Worm (Caenorhabditis elegans) whole organism, L2 larva: ENCODE results near the gene F59A1.13.
A peak's percentile ranks its signal among the peaks of the same experiment; 100 is the strongest.

ENCODE experiments used
- C34F6.9 ChIP-seq: fragments of 150-350 bp; optimal IDR thresholded peaks from 2 replicates; lab custom pipeline; 2014; ENCODE audit warnings: missing biosample characterization, missing genetic modification characterization
- F13H6.1 ChIP-seq: sonication (generic microtip); optimal IDR thresholded peaks from 2 replicates; lab custom pipeline; 2016; ENCODE audit warnings: missing genetic modification characterization, missing compliant biosample characterization
- R02D3.7 ChIP-seq: fragments of 150-350 bp; optimal IDR thresholded peaks from 2 replicates; lab custom pipeline; 2014; ENCODE audit warnings: missing biosample characterization, missing genetic modification characterization
- aly-2 ChIP-seq: fragments of 150-350 bp; optimal IDR thresholded peaks from 2 replicates; lab custom pipeline; 2014; ENCODE audit warnings: missing biosample characterization, missing genetic modification characterization
- ama-1 ChIP-seq: fragments of 150-350 bp; optimal IDR thresholded peaks from 2 replicates; lab custom pipeline; 2018; ENCODE audit warnings: inconsistent platforms
- blmp-1 ChIP-seq: sonication (generic microtip); optimal IDR thresholded peaks from 2 replicates; lab custom pipeline; 2017; ENCODE audit warnings: missing genetic modification characterization, mild to moderate bottlenecking, missing compliant biosample characterization, antibody characterized with exemption, moderate library complexity; ENCODE audit not compliant: insufficient read depth
- ceh-82 ChIP-seq: fragments of 150-350 bp; optimal IDR thresholded peaks from 2 replicates; lab custom pipeline; 2014; ENCODE audit warnings: missing biosample characterization, missing genetic modification characterization
- crh-2 ChIP-seq: sonication (generic microtip); optimal IDR thresholded peaks from 2 replicates; lab custom pipeline; 2017; ENCODE audit warnings: missing biosample characterization, missing genetic modification characterization
- dmd-4 ChIP-seq: sonication (generic microtip); optimal IDR thresholded peaks from 2 replicates; lab custom pipeline; 2017; ENCODE audit warnings: missing biosample characterization, missing genetic modification characterization
- elt-1 ChIP-seq: fragments of 150-350 bp; optimal IDR thresholded peaks from 2 replicates; lab custom pipeline; 2014; ENCODE audit warnings: missing biosample characterization, missing genetic modification characterization
- elt-3 ChIP-seq: sonication (generic microtip); optimal IDR thresholded peaks from 2 replicates; lab custom pipeline; 2017; ENCODE audit warnings: missing biosample characterization, missing genetic modification characterization
- fos-1 ChIP-seq: fragments of 150-350 bp; optimal IDR thresholded peaks from 2 replicates; lab custom pipeline; 2014; ENCODE audit warnings: missing biosample characterization, missing genetic modification characterization
- gmeb-1 ChIP-seq: fragments of 150-350 bp; optimal IDR thresholded peaks from 2 replicates; lab custom pipeline; 2014; ENCODE audit warnings: missing biosample characterization, missing genetic modification characterization
- lin-11 ChIP-seq: fragments of 150-350 bp; sonication (generic microtip); optimal IDR thresholded peaks from 2 replicates; lab custom pipeline; 2014; ENCODE audit warnings: missing biosample characterization, missing genetic modification characterization, inconsistent platforms, mixed read lengths
- lin-39 ChIP-seq: fragments of 150-350 bp; optimal IDR thresholded peaks from 2 replicates; lab custom pipeline; 2014; ENCODE audit warnings: missing biosample characterization, missing genetic modification reagents, missing genetic modification characterization
- mab-5 ChIP-seq: fragments of 150-350 bp; optimal IDR thresholded peaks from 2 replicates; lab custom pipeline; 2014; ENCODE audit warnings: missing biosample characterization, missing genetic modification characterization
- mbf-1 ChIP-seq: sonication (generic microtip); optimal IDR thresholded peaks from 2 replicates; lab custom pipeline; 2017; ENCODE audit warnings: missing biosample characterization, missing genetic modification characterization
- mdl-1 ChIP-seq, 2 experiments: fragments of 150-350 bp in 1 of 2; sonication (generic microtip) in 1 of 2; optimal IDR thresholded peaks; 2 replicates each; lab custom pipeline; 2017; ENCODE audit warnings: missing biosample characterization in 2 of 2, missing genetic modification characterization in 2 of 2
- nhr-10 ChIP-seq: sonication (generic microtip); optimal IDR thresholded peaks from 2 replicates; lab custom pipeline; 2017; ENCODE audit warnings: missing biosample characterization, missing genetic modification characterization
- nhr-11 ChIP-seq: fragments of 150-350 bp; optimal IDR thresholded peaks from 2 replicates; lab custom pipeline; 2014; ENCODE audit warnings: missing biosample characterization, missing genetic modification characterization
- nhr-12 ChIP-seq: fragments of 150-350 bp; optimal IDR thresholded peaks from 2 replicates; lab custom pipeline; 2014; ENCODE audit warnings: missing biosample characterization, missing genetic modification characterization
- nhr-21 ChIP-seq: fragments of 150-350 bp; optimal IDR thresholded peaks from 2 replicates; lab custom pipeline; 2014; ENCODE audit warnings: missing biosample characterization, missing genetic modification characterization
- nhr-23 ChIP-seq: fragments of 150-350 bp; optimal IDR thresholded peaks from 2 replicates; lab custom pipeline; 2014; ENCODE audit warnings: missing biosample characterization, missing genetic modification reagents, missing genetic modification characterization
- nhr-237 ChIP-seq: fragments of 150-350 bp; optimal IDR thresholded peaks from 2 replicates; lab custom pipeline; 2014; ENCODE audit warnings: missing biosample characterization, missing genetic modification characterization
- nhr-25 ChIP-seq: fragments of 150-350 bp; sonication (generic microtip); optimal IDR thresholded peaks from 3 replicates; lab custom pipeline; 2014; ENCODE audit warnings: missing biosample characterization, missing genetic modification characterization
- nhr-77 ChIP-seq: fragments of 150-350 bp; optimal IDR thresholded peaks from 2 replicates; lab custom pipeline; 2014; ENCODE audit warnings: missing biosample characterization, missing genetic modification characterization
- peb-1 ChIP-seq: fragments of 150-350 bp; optimal IDR thresholded peaks from 2 replicates; lab custom pipeline; 2014; ENCODE audit warnings: missing biosample characterization, missing genetic modification characterization
- skn-1 ChIP-seq: sonication (generic microtip); optimal IDR thresholded peaks from 2 replicates; lab custom pipeline; 2017; ENCODE audit warnings: missing biosample characterization, missing genetic modification characterization
- sma-3 ChIP-seq: sonication (generic microtip); optimal IDR thresholded peaks from 2 replicates; lab custom pipeline; 2016; ENCODE audit warnings: missing genetic modification reagents, missing genetic modification characterization, missing compliant biosample characterization
- snpc-4 ChIP-seq: fragments of 150-350 bp; optimal IDR thresholded peaks from 2 replicates; lab custom pipeline; 2014; ENCODE audit warnings: missing biosample characterization, missing genetic modification characterization
- unc-39 ChIP-seq: fragments of 150-350 bp; optimal IDR thresholded peaks from 2 replicates; lab custom pipeline; 2014; ENCODE audit warnings: missing biosample characterization, missing genetic modification characterization
- unc-55 ChIP-seq: fragments of 150-350 bp; sonication (generic microtip); optimal IDR thresholded peaks from 3 replicates; lab custom pipeline; 2014; ENCODE audit warnings: missing biosample characterization, missing genetic modification reagents, missing genetic modification characterization
- zag-1 ChIP-seq: fragments of 150-350 bp; optimal IDR thresholded peaks from 2 replicates; lab custom pipeline; 2014; ENCODE audit warnings: missing biosample characterization, missing genetic modification characterization
- ztf-1 ChIP-seq: fragments of 200-800 bp; sonication (Bioruptor generic); conservative IDR thresholded peaks from 2 replicates; pipeline ENCODE4 v1.3.6; 2022; ENCODE audit warnings: missing genetic modification characterization, missing compliant biosample characterization
- ztf-11 ChIP-seq: sonication (generic microtip); optimal IDR thresholded peaks from 2 replicates; lab custom pipeline; 2017; ENCODE audit warnings: missing biosample characterization, missing genetic modification characterization
- ztf-4 ChIP-seq: fragments of 150-350 bp; optimal IDR thresholded peaks from 2 replicates; lab custom pipeline; 2014; ENCODE audit warnings: missing biosample characterization, missing genetic modification characterization

F59A1.13 gene

DNA sequence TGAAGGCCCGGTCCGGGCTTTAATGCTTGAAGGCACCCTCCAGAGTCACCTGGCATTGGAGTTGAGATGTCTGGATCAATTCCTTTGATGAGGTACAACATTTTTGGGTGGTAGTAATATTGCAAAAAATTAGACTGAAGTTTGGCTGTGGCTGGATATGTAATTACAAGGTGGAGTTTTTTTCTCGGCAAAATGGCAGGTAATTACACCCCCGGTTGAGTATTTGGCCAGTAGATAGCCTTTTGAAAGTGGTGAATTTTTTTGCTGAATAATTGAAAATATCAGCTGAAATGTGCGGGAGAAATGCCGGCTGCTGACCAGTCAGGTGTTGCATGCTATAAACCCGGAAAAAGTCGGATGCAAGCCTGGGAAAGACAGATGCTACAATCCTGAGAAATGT, 8.3 kb upstream of the F59A1.13 start, which contains the start of gene Y26G10.4:
TSS of gene Y26G10.4 (minus strand) at position 101 of the 400 bp plus-strand sequence.
- no peak for TF ChIP-seq nhr-23 (tag; lab: Kevin White, UChicago)
- TF ChIP-seq elt-3 (tag; lab: Kevin White, UChicago), result no peak
- no peak for TF ChIP-seq nhr-12 (tag; lab: Kevin White, UChicago)
- no peak for TF ChIP-seq snpc-4 (tag; lab: Kevin White, UChicago)
- no peak for TF ChIP-seq unc-55 (GFP tag; lab: Kevin White, UChicago)
- no peak for TF ChIP-seq nhr-10 (tag; lab: Kevin White, UChicago)
- no peak for TF ChIP-seq ztf-11 (tag; lab: Kevin White, UChicago)
- no peak for TF ChIP-seq C34F6.9 (tag; lab: Kevin White, UChicago)
- TF ChIP-seq ama-1, result no peak
- TF ChIP-seq ztf-1 (GFP tag; lab: Robert Waterston, UW), result no peak
- no peak for TF ChIP-seq crh-2 (tag; lab: Kevin White, UChicago)
- TF ChIP-seq gmeb-1 (tag; lab: Kevin White, UChicago), result no peak
- no peak for TF ChIP-seq zag-1 (tag; lab: Kevin White, UChicago)
- TF ChIP-seq nhr-237 (tag; lab: Kevin White, UChicago), result no peak
- TF ChIP-seq dmd-4 (tag; lab: Kevin White, UChicago), result no peak
- TF ChIP-seq aly-2 (tag; lab: Kevin White, UChicago), result no peak
- TF ChIP-seq mdl-1 (tag; optimal IDR thresholded peaks at IDR 0.05; lab: Kevin White, UChicago), result no peak
- no peak for TF ChIP-seq sma-3 (GFP tag; lab: Kevin White, UChicago)
- TF ChIP-seq ceh-82 (tag; lab: Kevin White, UChicago), result no peak
- TF ChIP-seq mab-5 (tag; lab: Kevin White, UChicago), result no peak

DNA sequence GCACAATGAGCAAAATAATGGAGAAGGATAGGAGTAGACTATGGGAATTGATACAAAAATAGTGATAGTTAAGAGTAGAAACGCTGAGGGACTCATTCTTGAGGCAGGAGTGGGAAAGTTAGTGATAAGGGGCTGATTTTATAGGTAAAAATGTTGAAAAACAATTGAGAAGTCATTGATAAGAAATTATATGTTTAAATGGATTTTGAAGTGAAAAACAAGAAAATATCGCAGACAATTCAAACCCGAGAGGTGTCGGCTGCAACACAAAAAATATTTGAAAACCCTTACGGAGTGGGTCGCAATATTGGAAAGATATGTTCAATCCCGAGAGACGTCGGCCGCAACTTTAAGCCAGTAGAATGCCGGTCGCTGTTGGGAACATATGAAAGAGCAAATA, 5.9 kb upstream of the F59A1.13 start, which contains the start of gene spp-29:
TSS of gene spp-29 (minus strand) at position 101 of the 400 bp plus-strand sequence.
- TF ChIP-seq skn-1 (no peak), mdl-1 (tag; optimal IDR thresholded peaks at IDR 0.05; lab: Kevin White, UChicago) (no peak), C34F6.9 (tag; lab: Kevin White, UChicago) (no peak), snpc-4 (tag; lab: Kevin White, UChicago) (no peak), lin-11 (tag; lab: Kevin White, UChicago) (no peak)
- TF ChIP-seq, all 48 proteins: peak for 0

DNA sequence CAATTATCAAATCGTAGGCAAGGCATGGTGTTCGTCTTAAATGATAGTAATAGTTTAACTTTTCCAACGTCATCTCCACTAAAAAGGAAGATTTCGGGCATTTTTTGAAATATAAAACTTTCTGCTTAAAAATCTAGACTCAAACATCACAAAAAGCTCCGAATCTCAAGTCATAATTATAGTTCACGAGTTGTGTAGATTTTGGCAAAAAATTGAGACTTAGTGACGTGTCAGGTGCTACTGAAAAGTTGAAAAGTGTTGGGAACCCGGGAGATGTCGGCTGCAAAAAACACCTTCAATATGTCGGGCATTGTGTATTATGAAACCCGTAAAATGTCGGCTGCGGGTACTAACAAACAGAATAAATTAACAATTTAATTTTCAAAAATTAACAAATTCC, 5.0 kb upstream of the F59A1.13 start, which contains the start of gene Y26G10.1:
TSS of gene Y26G10.1 (minus strand) at position 101 of the 400 bp plus-strand sequence.
- TF ChIP-seq skn-1 (no peak), nhr-10 (tag; lab: Kevin White, UChicago) (no peak), R02D3.7 (tag; lab: Kevin White, UChicago) (no peak), ama-1 (no peak), aly-2 (tag; lab: Kevin White, UChicago) (no peak), elt-3 (tag; lab: Kevin White, UChicago) (no peak), zag-1 (tag; lab: Kevin White, UChicago) (no peak), lin-39 (tag; lab: Kevin White, UChicago) (no peak), nhr-11 (tag; lab: Kevin White, UChicago) (no peak), mdl-1 (tag; optimal IDR thresholded peaks at IDR 0.05; lab: Kevin White, UChicago) (no peak), fos-1 (no peak), mbf-1 (tag; lab: Kevin White, UChicago) (no peak), C34F6.9 (tag; lab: Kevin White, UChicago) (no peak), nhr-25 (no peak), gmeb-1 (tag; lab: Kevin White, UChicago) (no peak), blmp-1 (tag; lab: Kevin White, UChicago) (no peak), F13H6.1 (tag; lab: Kevin White, UChicago) (no peak), mab-5 (tag; lab: Kevin White, UChicago) (no peak)

DNA sequence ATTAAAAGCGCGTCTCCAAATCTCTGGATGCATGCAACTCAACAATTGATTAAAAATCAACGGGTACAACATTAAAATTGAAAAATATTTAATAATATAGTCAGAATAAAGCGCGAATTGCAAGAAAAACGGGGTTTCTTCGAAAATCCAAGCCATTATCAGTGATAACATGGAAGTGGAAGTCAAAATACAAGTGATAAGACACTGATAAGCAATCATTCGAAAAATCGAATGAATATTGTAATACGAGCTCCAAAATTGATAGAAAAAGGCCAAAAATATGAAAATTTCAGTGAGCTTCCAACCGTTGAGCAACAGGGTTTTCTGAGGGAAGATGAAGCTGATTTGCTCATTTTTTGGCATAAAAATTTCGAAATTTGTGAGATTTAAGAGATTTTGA, 3.4 kb upstream of the F59A1.13 start:
- peak; percentile 25 for TF ChIP-seq fos-1
- TF ChIP-seq peb-1 (tag; lab: Kevin White, UChicago), result no peak
- TF ChIP-seq nhr-21 (tag; lab: Kevin White, UChicago), result no peak
- TF ChIP-seq elt-1 (tag; lab: Kevin White, UChicago), result no peak
- TF ChIP-seq nhr-10 (tag; lab: Kevin White, UChicago), result no peak
- TF ChIP-seq R02D3.7 (tag; lab: Kevin White, UChicago), result no peak
- TF ChIP-seq ztf-4 (tag; lab: Kevin White, UChicago), result no peak

DNA sequence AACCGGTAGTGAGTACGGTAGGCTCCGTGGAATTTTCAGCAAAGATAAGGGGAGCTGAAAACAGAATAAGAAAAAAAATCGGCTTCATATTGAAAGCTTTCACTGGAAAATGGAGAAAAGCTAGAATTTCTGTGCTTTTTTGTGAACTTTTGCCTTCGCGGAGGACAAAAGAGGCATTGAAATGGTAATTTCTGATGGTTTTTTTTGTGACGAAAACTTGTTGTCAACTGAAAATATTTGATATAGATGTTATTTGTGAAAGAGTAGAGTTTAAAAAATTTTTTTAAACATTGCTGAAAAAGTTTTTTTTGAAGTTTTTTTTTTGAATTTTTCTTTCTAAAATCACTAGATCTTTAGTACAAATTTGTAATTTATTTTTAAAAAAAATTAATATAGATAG, 4.0 kb downstream of the F59A1.13 start, which contains the start of gene F59A1.18:
TSS of gene F59A1.18 (minus strand) at position 101 of the 400 bp plus-strand sequence.
- TF ChIP-seq blmp-1 (tag; lab: Kevin White, UChicago) (no peak), nhr-77 (tag; lab: Kevin White, UChicago) (no peak), nhr-11 (tag; lab: Kevin White, UChicago) (no peak), nhr-12 (tag; lab: Kevin White, UChicago) (no peak), C34F6.9 (tag; lab: Kevin White, UChicago) (no peak), zag-1 (tag; lab: Kevin White, UChicago) (no peak), mab-5 (tag; lab: Kevin White, UChicago) (no peak), nhr-23 (tag; lab: Kevin White, UChicago) (no peak), aly-2 (tag; lab: Kevin White, UChicago) (no peak), unc-39 (no peak)
